Worm (Caenorhabditis elegans): Measurements from ENCODE around the gene unc-27.

DNA sequence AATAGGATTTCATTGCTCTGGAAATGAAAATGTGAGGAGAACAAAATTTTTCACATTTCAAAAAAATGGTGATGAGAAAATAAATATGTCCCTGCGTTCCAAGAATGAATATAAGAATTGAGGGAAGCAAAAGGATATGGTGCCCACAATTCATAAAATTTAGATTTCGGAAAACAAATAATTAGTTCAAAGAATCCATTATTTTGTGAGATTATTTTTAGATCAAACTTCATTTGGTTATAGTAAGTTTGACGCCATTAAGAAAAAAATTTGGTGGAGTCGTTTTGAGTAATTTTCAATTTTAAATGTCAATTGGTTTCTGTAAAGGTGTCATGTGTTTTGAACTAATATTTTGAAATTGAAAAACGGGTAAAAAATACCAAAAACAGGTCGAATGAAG is 11.1 kb downstream of the unc-27 start:
- TF ChIP-seq ama-1 (optimal IDR thresholded peaks at IDR 0.05) = no peak
- no peak for TF ChIP-seq sea-1 (GFP tag; conservative IDR thresholded peaks at IDR 0.05)
- TF ChIP-seq hnd-1 (tag; optimal IDR thresholded peaks at IDR 0.05) = no peak
